Worm (Caenorhabditis elegans): ENCODE measurements around the gene R07E3.1.

The R07E3.1 gene

DNA sequence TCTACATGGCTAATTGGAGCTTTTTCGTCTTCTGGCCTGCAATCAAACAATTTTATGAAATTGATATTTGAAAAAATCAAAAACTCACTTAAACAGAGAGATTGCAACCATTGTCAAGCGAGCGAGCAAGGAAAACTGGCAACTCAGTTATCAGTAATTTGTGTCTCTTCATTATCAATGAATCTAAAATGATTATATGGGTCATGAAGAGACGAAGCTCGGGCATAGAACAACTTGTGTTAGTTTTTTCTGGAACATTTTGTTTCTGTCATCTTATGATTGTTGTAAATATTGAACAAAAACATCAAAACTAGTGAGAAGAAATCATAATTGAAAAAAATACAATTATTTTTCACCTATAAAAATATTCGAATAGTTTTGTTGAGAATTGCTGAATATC, at the start of gene R07E3.1:
Gene R07E3.1 (minus strand): TSS at position 176 of the 400 bp plus-strand sequence.
- TF ChIP-seq snpc-4 (tag; optimal IDR thresholded peaks at IDR 0.05), result no peak
- no peak for TF ChIP-seq lin-32 (GFP tag; optimal IDR thresholded peaks at IDR 0.05)
- TF ChIP-seq cnd-1 (tag; optimal IDR thresholded peaks at IDR 0.05), result no peak
- no peak for TF ChIP-seq blmp-1 (tag; optimal IDR thresholded peaks at IDR 0.05)
- no peak for TF ChIP-seq hlh-1 (tag; optimal IDR thresholded peaks at IDR 0.05)
- TF ChIP-seq lin-13 (tag; optimal IDR thresholded peaks at IDR 0.05), result no peak
- no peak for TF ChIP-seq ham-2 (GFP tag; optimal IDR thresholded peaks at IDR 0.05)
- no peak for TF ChIP-seq lsy-2 (tag; optimal IDR thresholded peaks at IDR 0.05)
- no peak for TF ChIP-seq flh-1 (GFP tag; optimal IDR thresholded peaks at IDR 0.05)
- no peak for TF ChIP-seq mab-5 (tag; optimal IDR thresholded peaks at IDR 0.05)
- TF ChIP-seq M03D4.4 (tag; optimal IDR thresholded peaks at IDR 0.05), result no peak
- no peak for TF ChIP-seq drap-1 (GFP tag; optimal IDR thresholded peaks at IDR 0.05)
- TF ChIP-seq ceh-83 (GFP tag; optimal IDR thresholded peaks at IDR 0.05), result no peak

DNA sequence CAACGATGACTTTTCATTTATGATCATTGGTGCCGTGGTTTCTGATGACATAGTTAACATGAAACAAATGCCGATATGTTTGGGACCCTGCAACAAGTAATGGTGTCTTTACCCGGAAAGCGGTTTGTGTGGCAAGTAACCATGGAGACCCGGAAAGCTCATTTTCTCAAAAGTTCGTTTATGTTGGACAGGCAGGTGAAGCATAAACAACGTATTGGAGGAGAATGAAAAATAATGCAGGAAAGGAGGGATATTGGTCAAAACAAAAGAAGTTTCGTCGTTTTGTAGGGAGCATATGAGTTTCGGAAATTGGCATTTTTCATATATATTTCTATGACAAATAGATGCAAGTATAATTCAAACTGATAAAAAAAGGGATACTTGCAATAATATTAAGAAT, 45.4 kb upstream of the R07E3.1 start, which contains the start of gene dyf-6:
Gene dyf-6 (minus strand): TSS at position 101 of the 400 bp plus-strand sequence.
- TF ChIP-seq tbx-8 (GFP tag; optimal IDR thresholded peaks at IDR 0.05) (no peak), lsy-2 (tag; optimal IDR thresholded peaks at IDR 0.05) (no peak), pha-4 (tag; optimal IDR thresholded peaks at IDR 0.05) (no peak), nhr-76 (tag; optimal IDR thresholded peaks at IDR 0.05) (no peak), flh-1 (GFP tag; optimal IDR thresholded peaks at IDR 0.05) (no peak), zip-8 (tag; optimal IDR thresholded peaks at IDR 0.05) (no peak), mls-2 (tag; optimal IDR thresholded peaks at IDR 0.05) (no peak), ceh-43 (GFP tag; optimal IDR thresholded peaks at IDR 0.05) (no peak), cnd-1 (tag; optimal IDR thresholded peaks at IDR 0.05) (no peak), nhr-237 (tag; optimal IDR thresholded peaks at IDR 0.05) (no peak), ceh-39 (tag; optimal IDR thresholded peaks at IDR 0.05) (no peak), bed-3 (GFP tag; optimal IDR thresholded peaks at IDR 0.05) (no peak)

DNA sequence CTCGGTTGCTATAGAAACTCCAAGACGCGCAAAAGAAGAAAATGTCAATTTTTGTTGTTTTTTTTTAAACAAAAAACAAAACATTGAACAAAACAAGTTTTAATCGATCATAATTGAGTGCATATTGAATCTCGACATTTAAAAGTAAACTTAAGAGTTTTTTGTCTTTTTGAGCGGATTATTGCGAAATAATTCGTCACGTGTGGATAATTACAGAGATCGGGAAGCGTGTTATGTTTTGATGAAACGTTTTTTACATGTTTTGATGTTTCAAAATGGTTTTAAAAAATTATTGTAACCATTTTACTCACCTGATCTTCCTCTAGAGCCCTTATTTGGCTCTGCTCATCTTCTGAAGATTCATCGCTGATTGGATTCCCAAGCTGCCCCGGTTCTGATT, 45.0 kb upstream of the R07E3.1 start:
- TF ChIP-seq ztf-11 (tag; optimal IDR thresholded peaks at IDR 0.05), result no peak
- no peak for TF ChIP-seq bed-3 (GFP tag; optimal IDR thresholded peaks at IDR 0.05)
- no peak for TF ChIP-seq unc-62 (GFP tag; optimal IDR thresholded peaks at IDR 0.05)
- TF ChIP-seq drap-1 (GFP tag; optimal IDR thresholded peaks at IDR 0.05), result no peak
- no peak for TF ChIP-seq zip-8 (tag; optimal IDR thresholded peaks at IDR 0.05)
- no peak for TF ChIP-seq mep-1 (tag; optimal IDR thresholded peaks at IDR 0.05)
- TF ChIP-seq nhr-76 (tag; optimal IDR thresholded peaks at IDR 0.05), result no peak
- TF ChIP-seq unc-39 (tag; optimal IDR thresholded peaks at IDR 0.05), result no peak
- no peak for TF ChIP-seq mab-5 (tag; optimal IDR thresholded peaks at IDR 0.05)
- TF ChIP-seq ces-1 (GFP tag; optimal IDR thresholded peaks at IDR 0.05), result no peak
- TF ChIP-seq sptf-1 (tag; optimal IDR thresholded peaks at IDR 0.05), result no peak
- TF ChIP-seq sem-2 (GFP tag; optimal IDR thresholded peaks at IDR 0.05), result no peak
- no peak for TF ChIP-seq flh-1 (GFP tag; optimal IDR thresholded peaks at IDR 0.05)
- no peak for TF ChIP-seq lsy-2 (tag; optimal IDR thresholded peaks at IDR 0.05)
- TF ChIP-seq lin-13 (tag; optimal IDR thresholded peaks at IDR 0.05), result no peak
- no peak for TF ChIP-seq blmp-1 (tag; optimal IDR thresholded peaks at IDR 0.05)
- TF ChIP-seq nhr-28 (tag; optimal IDR thresholded peaks at IDR 0.05), result no peak
- no peak for TF ChIP-seq cnd-1 (tag; optimal IDR thresholded peaks at IDR 0.05)
- TF ChIP-seq M03D4.4 (tag; optimal IDR thresholded peaks at IDR 0.05), result no peak
- no peak for TF ChIP-seq ceh-83 (GFP tag; optimal IDR thresholded peaks at IDR 0.05)

DNA sequence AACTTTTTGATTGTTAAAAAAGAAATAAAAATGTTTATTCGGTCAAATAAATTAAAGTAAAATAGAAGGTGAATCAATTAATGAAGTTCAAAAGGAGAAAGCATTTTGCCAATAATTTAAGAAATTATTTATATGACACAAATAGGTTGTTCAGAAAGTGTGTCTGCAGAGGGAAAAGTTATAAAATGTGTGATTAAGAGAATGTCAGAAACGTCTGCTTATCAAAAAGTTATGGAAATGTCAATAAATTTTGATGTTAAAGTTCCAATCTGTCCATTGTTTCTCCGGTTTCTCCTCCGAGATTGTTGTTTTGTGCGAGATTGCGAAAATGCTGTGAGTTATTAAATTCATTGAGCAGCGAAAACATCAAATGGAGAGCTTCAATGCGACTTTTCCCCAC, 38.7 kb upstream of the R07E3.1 start, which contains the start of gene rme-4:
Gene rme-4 (minus strand): TSS at position 168 of the 400 bp plus-strand sequence.
- TF ChIP-seq drap-1 (GFP tag; optimal IDR thresholded peaks at IDR 0.05) (no peak), lin-32 (GFP tag; optimal IDR thresholded peaks at IDR 0.05) (no peak), lin-13 (tag; optimal IDR thresholded peaks at IDR 0.05) (no peak), cnd-1 (tag; optimal IDR thresholded peaks at IDR 0.05) (no peak), sptf-1 (tag; optimal IDR thresholded peaks at IDR 0.05) (no peak), flh-1 (GFP tag; optimal IDR thresholded peaks at IDR 0.05) (no peak), unc-62 (GFP tag; optimal IDR thresholded peaks at IDR 0.05) (no peak), ceh-39 (tag; optimal IDR thresholded peaks at IDR 0.05) (no peak), unc-120 (tag; optimal IDR thresholded peaks at IDR 0.05; ENCODE audit: poor library complexity, severe bottlenecking) (no peak), ceh-43 (GFP tag; optimal IDR thresholded peaks at IDR 0.05) (no peak), nhr-28 (tag; optimal IDR thresholded peaks at IDR 0.05) (no peak), ham-2 (GFP tag; optimal IDR thresholded peaks at IDR 0.05) (no peak), sem-2 (GFP tag; optimal IDR thresholded peaks at IDR 0.05) (no peak), ztf-11 (tag; optimal IDR thresholded peaks at IDR 0.05) (no peak), elt-3 (tag; optimal IDR thresholded peaks at IDR 0.05) (no peak), mep-1 (tag; optimal IDR thresholded peaks at IDR 0.05) (no peak), nhr-12 (tag; optimal IDR thresholded peaks at IDR 0.05) (no peak), mls-2 (tag; optimal IDR thresholded peaks at IDR 0.05) (no peak), M03D4.4 (tag; optimal IDR thresholded peaks at IDR 0.05) (no peak), nhr-76 (tag; optimal IDR thresholded peaks at IDR 0.05) (no peak)

All from whole organism, mixed stage, embryonic.